Fruit fly (Drosophila melanogaster) whole organism, embryonic: ENCODE measurements around the gene CG12728.

ENCODE experiments used
- Adf1 ChIP-seq: fragments of 200-800 bp; sonication (Bioruptor generic); IDR thresholded peaks from 2 replicates; pipeline ENCODE4 v1.3.6; 2022; ENCODE audit warnings: missing biosample characterization, missing genetic modification characterization
- B-H2 ChIP-seq: fragments of 200-800 bp; sonication (Bioruptor generic); optimal IDR thresholded peaks from 2 replicates; lab custom pipeline; 2018; ENCODE audit warnings: missing biosample characterization, mild to moderate bottlenecking, missing genetic modification characterization
- CG10462 ChIP-seq: fragments of 200-800 bp; sonication (Bioruptor generic); optimal IDR thresholded peaks from 2 replicates; lab custom pipeline; 2016; ENCODE audit warnings: missing biosample characterization, missing genetic modification characterization
- CG14014 ChIP-seq: fragments of 200-800 bp; sonication (Bioruptor generic); IDR thresholded peaks from 2 replicates; pipeline ENCODE4 v1.3.6; 2022; ENCODE audit warnings: missing biosample characterization, missing genetic modification characterization
- CG15479 ChIP-seq: fragments of 200-800 bp; sonication (Bioruptor generic); optimal IDR thresholded peaks from 3 replicates; lab custom pipeline; 2019; ENCODE audit warnings: missing biosample characterization, mild to moderate bottlenecking, missing genetic modification characterization, moderate library complexity
- CG16813 ChIP-seq: fragments of 200-800 bp; sonication (Bioruptor generic); IDR thresholded peaks from 3 replicates; pipeline ENCODE4 v1.3.6; 2022; ENCODE audit warnings: missing biosample characterization, missing genetic modification characterization; ENCODE audit not compliant: partially characterized antibody
- CG16863 ChIP-seq: fragments of 200-800 bp; sonication (Bioruptor generic); optimal IDR thresholded peaks from 3 replicates; lab custom pipeline; 2016; ENCODE audit warnings: missing biosample characterization, missing genetic modification characterization
- CG17361 ChIP-seq: fragments of 200-800 bp; sonication (Bioruptor generic); IDR thresholded peaks from 3 replicates; pipeline ENCODE4 v1.3.6; 2022; ENCODE audit warnings: missing biosample characterization, missing genetic modification characterization
- CG17802 ChIP-seq: fragments of 200-800 bp; sonication (Bioruptor generic); optimal IDR thresholded peaks from 2 replicates; lab custom pipeline; 2018; ENCODE audit warnings: missing biosample characterization, mild to moderate bottlenecking, missing genetic modification characterization, moderate library complexity
- CG2129 ChIP-seq: fragments of 200-800 bp; sonication (Bioruptor generic); IDR thresholded peaks from 2 replicates; pipeline ENCODE4 v1.3.6; 2022; ENCODE audit warnings: missing biosample characterization, missing genetic modification characterization; ENCODE audit not compliant: partially characterized antibody
- CG2875 ChIP-seq: fragments of 200-800 bp; sonication (Bioruptor generic); optimal IDR thresholded peaks from 2 replicates; lab custom pipeline; 2017; ENCODE audit warnings: missing biosample characterization, mild to moderate bottlenecking, missing genetic modification characterization, missing genetic modification reagents
- CG30020 ChIP-seq: fragments of 200-800 bp; optimal IDR thresholded peaks from 2 replicates; lab custom pipeline; 2019; ENCODE audit warnings: missing biosample characterization, mild to moderate bottlenecking, missing genetic modification characterization, moderate library complexity
- CG3065 ChIP-seq: fragments of 200-800 bp; sonication (Bioruptor generic); optimal IDR thresholded peaks from 2 replicates; lab custom pipeline; 2016; ENCODE audit warnings: missing biosample characterization, missing genetic modification characterization
- CG31388 ChIP-seq: fragments of 200-800 bp; sonication (Bioruptor generic); optimal IDR thresholded peaks from 2 replicates; lab custom pipeline; 2016; ENCODE audit warnings: missing biosample characterization, missing genetic modification characterization
- CG34376 ChIP-seq: fragments of 200-800 bp; sonication (Bioruptor generic); optimal IDR thresholded peaks from 2 replicates; lab custom pipeline; 2018; ENCODE audit warnings: missing biosample characterization, mild to moderate bottlenecking, missing genetic modification characterization
- CG43689 ChIP-seq: fragments of 200-800 bp; sonication (Bioruptor generic); IDR thresholded peaks from 2 replicates; pipeline ENCODE4 v1.3.6; 2022; ENCODE audit warnings: missing biosample characterization, missing genetic modification characterization
- CG4730 ChIP-seq: fragments of 200-800 bp; sonication (Bioruptor generic); IDR thresholded peaks from 2 replicates; pipeline ENCODE4 v1.3.6; 2022; ENCODE audit warnings: missing biosample characterization, missing genetic modification characterization
- CG4820 ChIP-seq: fragments of 200-800 bp; sonication (Bioruptor generic); optimal IDR thresholded peaks from 3 replicates; lab custom pipeline; 2016; ENCODE audit warnings: missing biosample characterization, missing genetic modification characterization
- CHES-1-like ChIP-seq: fragments of 200-800 bp; sonication (Bioruptor generic); optimal IDR thresholded peaks from 2 replicates; lab custom pipeline; 2016; ENCODE audit warnings: missing biosample characterization, missing genetic modification characterization
- CTCF ChIP-seq: fragments of 200-800 bp; sonication (Bioruptor generic); optimal IDR thresholded peaks from 2 replicates; lab custom pipeline; 2017; ENCODE audit warnings: missing biosample characterization, mild to moderate bottlenecking, missing genetic modification characterization, moderate library complexity
- D19A ChIP-seq: fragments of 200-800 bp; optimal IDR thresholded peaks from 3 replicates; lab custom pipeline; 2019; ENCODE audit warnings: missing biosample characterization, mild to moderate bottlenecking, missing genetic modification characterization, moderate library complexity
- Dfd ChIP-seq, 2 experiments: fragments of >200 bp; optimal IDR thresholded peaks; 2 replicates each; lab custom pipeline; 2017; ENCODE audit warnings: missing biosample characterization in 2 of 2, missing genetic modification characterization in 2 of 2
- Doc3 ChIP-seq: fragments of 200-800 bp; sonication (Bioruptor generic); IDR thresholded peaks from 3 replicates; pipeline ENCODE4 v1.3.6; 2022; ENCODE audit warnings: missing biosample characterization, missing genetic modification characterization; ENCODE audit not compliant: partially characterized antibody
- Fer1 ChIP-seq: fragments of 200-800 bp; sonication (Bioruptor generic); optimal IDR thresholded peaks from 2 replicates; lab custom pipeline; 2017; ENCODE audit warnings: missing biosample characterization, mild to moderate bottlenecking, missing genetic modification characterization
- Fer3 ChIP-seq: fragments of 200-800 bp; sonication (Bioruptor generic); optimal IDR thresholded peaks from 2 replicates; lab custom pipeline; 2018; ENCODE audit warnings: missing biosample characterization, mild to moderate bottlenecking, missing genetic modification characterization, moderate library complexity
- GATAe ChIP-seq: fragments of 200-800 bp; sonication (Bioruptor generic); conservative IDR thresholded peaks from 2 replicates; pipeline ENCODE4 v1.3.6; 2022; ENCODE audit warnings: missing biosample characterization, missing genetic modification characterization
- H15 ChIP-seq: fragments of 200-800 bp; sonication (Bioruptor generic); IDR thresholded peaks from 3 replicates; pipeline ENCODE4 v1.3.6; 2022; ENCODE audit warnings: missing biosample characterization, missing genetic modification characterization
- HmgD ChIP-seq: fragments of 200-800 bp; sonication (Bioruptor generic); optimal IDR thresholded peaks from 3 replicates; lab custom pipeline; 2016; ENCODE audit warnings: missing biosample characterization, missing genetic modification characterization
- Hr39 ChIP-seq: fragments of >200 bp; optimal IDR thresholded peaks from 2 replicates; lab custom pipeline; 2017
- Jarid2 ChIP-seq: fragments of 200-800 bp; sonication (Bioruptor generic); optimal IDR thresholded peaks from 3 replicates; lab custom pipeline; 2017; ENCODE audit warnings: mild to moderate bottlenecking, missing biosample characterization, missing genetic modification reagents, missing genetic modification characterization
- Lpt ChIP-seq: fragments of >200 bp; optimal IDR thresholded peaks from 2 replicates; lab custom pipeline; 2018; ENCODE audit warnings: missing biosample characterization, missing genetic modification characterization
- Nf-YA ChIP-seq: fragments of 200-800 bp; sonication (Bioruptor generic); IDR thresholded peaks from 2 replicates; pipeline ENCODE4 v1.3.6; 2022; ENCODE audit warnings: missing biosample characterization, missing genetic modification characterization
- Oaz ChIP-seq: fragments of 200-800 bp; sonication (Bioruptor generic); IDR thresholded peaks from 2 replicates; pipeline ENCODE4 v1.3.6; 2022; ENCODE audit warnings: missing biosample characterization, missing genetic modification characterization
- Sox102F ChIP-seq: fragments of 200-800 bp; sonication (Bioruptor generic); optimal IDR thresholded peaks from 2 replicates; lab custom pipeline; 2018; ENCODE audit warnings: missing biosample characterization, mild to moderate bottlenecking, missing genetic modification characterization, moderate library complexity
- amos ChIP-seq: fragments of 200-800 bp; sonication (Bioruptor generic); IDR thresholded peaks from 2 replicates; pipeline ENCODE4 v1.3.6; 2022; ENCODE audit warnings: missing biosample characterization, missing genetic modification characterization; ENCODE audit not compliant: partially characterized antibody
- dysf ChIP-seq: fragments of 200-800 bp; sonication (Bioruptor generic); IDR thresholded peaks from 3 replicates; pipeline ENCODE4 v1.3.6; 2022; ENCODE audit warnings: missing biosample characterization, missing genetic modification characterization
- fd3F ChIP-seq: fragments of 200-800 bp; sonication (Bioruptor generic); optimal IDR thresholded peaks from 2 replicates; lab custom pipeline; 2018; ENCODE audit warnings: missing biosample characterization, mild to moderate bottlenecking, missing genetic modification characterization, moderate library complexity
- lilli ChIP-seq: fragments of 200-800 bp; sonication (Bioruptor generic); optimal IDR thresholded peaks from 3 replicates; lab custom pipeline; 2016; ENCODE audit warnings: missing biosample characterization, missing genetic modification characterization
- lov ChIP-seq, 2 experiments: fragments of 200-800 bp in 1 of 2; fragments of >200 bp in 1 of 2; sonication (Bioruptor generic) in 1 of 2; IDR thresholded peaks in 1 of 2; optimal IDR thresholded peaks in 1 of 2; 2 replicates in 1 of 2; 3 replicates in 1 of 2; pipeline versions ENCODE4 v1.3.6 to Lab custom; 2017 to 2022; ENCODE audit warnings: missing biosample characterization in 1 of 2, missing genetic modification characterization in 1 of 2
- mirr ChIP-seq: fragments of 200-800 bp; sonication (Bioruptor generic); optimal IDR thresholded peaks from 3 replicates; lab custom pipeline; 2018; ENCODE audit warnings: missing biosample characterization, mild to moderate bottlenecking, missing genetic modification characterization
- prd ChIP-seq, 3 experiments: fragments of >200 bp in 2 of 3; fragments of 200-800 bp in 1 of 3; sonication (Bioruptor generic) in 1 of 3; optimal IDR thresholded peaks in 2 of 3; IDR thresholded peaks in 1 of 3; 2 replicates in 2 of 3; 3 replicates in 1 of 3; pipeline versions ENCODE4 v1.3.6 to Lab custom; 2017 to 2022; ENCODE audit warnings: missing biosample characterization in 1 of 3, missing genetic modification characterization in 1 of 3
- shn ChIP-seq: fragments of 200-800 bp; sonication (Bioruptor generic); optimal IDR thresholded peaks from 3 replicates; lab custom pipeline; 2016; ENCODE audit warnings: missing biosample characterization, missing genetic modification characterization
- slou ChIP-seq: fragments of 200-800 bp; sonication (Bioruptor generic); optimal IDR thresholded peaks from 3 replicates; lab custom pipeline; 2016; ENCODE audit warnings: missing biosample characterization, missing genetic modification characterization
- sna ChIP-seq: fragments of 200-800 bp; sonication (Bioruptor generic); IDR thresholded peaks from 2 replicates; pipeline ENCODE4 v1.3.6; 2022; ENCODE audit warnings: missing biosample characterization, missing genetic modification characterization; ENCODE audit not compliant: partially characterized antibody
- ttk ChIP-seq: fragments of 200-800 bp; sonication (Bioruptor generic); IDR thresholded peaks from 2 replicates; pipeline ENCODE4 v2.1.2; 2022; ENCODE audit warnings: missing biosample characterization, missing genetic modification characterization
- tup ChIP-seq: fragments of 200-800 bp; sonication (Bioruptor generic); optimal IDR thresholded peaks from 2 replicates; lab custom pipeline; 2016; ENCODE audit warnings: missing biosample characterization, mild to moderate bottlenecking, missing genetic modification characterization, moderate library complexity
- wdn ChIP-seq: fragments of 200-800 bp; sonication (Bioruptor generic); IDR thresholded peaks from 2 replicates; pipeline ENCODE4 v1.3.6; 2022; ENCODE audit warnings: missing biosample characterization, missing genetic modification characterization
- z ChIP-seq: fragments of 200-800 bp; sonication (Bioruptor generic); IDR thresholded peaks from 3 replicates; pipeline ENCODE4 v1.3.6; 2022; ENCODE audit warnings: missing biosample characterization, missing genetic modification characterization

Gene CG12728

DNA sequence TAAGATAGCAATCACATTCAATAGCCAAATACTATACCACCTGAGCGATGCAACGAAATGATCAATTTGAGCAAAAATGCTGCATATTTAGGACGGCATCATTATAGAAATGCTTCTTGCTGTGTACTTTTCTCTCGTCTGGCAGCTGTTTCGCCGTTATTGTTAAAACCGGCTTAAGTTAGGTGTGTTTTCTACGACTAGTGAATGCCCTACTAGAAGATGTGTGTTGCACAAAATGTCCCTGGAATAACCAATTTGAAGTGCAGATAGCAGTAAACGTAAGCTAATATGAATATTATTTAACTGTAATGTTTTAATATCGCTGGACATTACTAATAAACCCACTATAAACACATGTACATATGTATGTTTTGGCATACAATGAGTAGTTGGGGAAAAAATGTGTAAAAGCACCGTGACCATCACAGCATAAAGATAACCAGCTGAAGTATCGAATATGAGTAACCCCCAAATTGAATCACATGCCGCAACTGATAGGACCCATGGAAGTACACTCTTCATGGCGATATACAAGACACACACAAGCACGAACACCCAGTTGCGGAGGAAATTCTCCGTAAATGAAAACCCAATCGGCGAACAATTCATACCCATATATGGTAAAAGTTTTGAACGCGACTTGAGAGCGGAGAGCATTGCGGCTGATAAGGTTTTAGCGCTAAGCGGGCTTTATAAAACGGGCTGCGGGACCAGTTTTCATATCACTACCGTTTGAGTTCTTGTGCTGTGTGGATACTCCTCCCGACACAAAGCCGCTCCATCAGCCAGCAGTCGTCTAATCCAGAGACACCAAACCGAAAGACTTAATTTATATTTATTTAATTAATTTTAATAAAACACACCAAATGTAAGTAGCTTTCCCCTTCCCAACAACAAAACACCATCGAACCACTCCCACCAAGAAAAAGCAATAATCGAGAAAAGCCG lies 42.0 kb upstream of the CG12728 start, which contains the start of gene Act5C (continued):
- TF ChIP-seq CHES-1-like (GFP tag; lab: Kevin White, UChicago) (peak; percentile 94), shn (GFP tag; lab: Kevin White, UChicago) (peak; percentile 92), sna (no peak), CG4820 (peak; percentile 92), Fer1 (GFP tag; lab: Kevin White, UChicago) (peak; percentile 89), lilli (GFP tag; lab: Kevin White, UChicago) (peak; percentile 96), H15 (peak; percentile 88), CG14014 (GFP tag; lab: Robert Waterston, UW) (peak; percentile 94), Jarid2 (peak; percentile 77), fd3F (peak; percentile 79), Nf-YA (peak; percentile 86), GATAe (peak; percentile 13; the same call in 1 of the 2 replicates), Fer3 (tag; lab: Kevin White, UChicago) (peak; percentile 93), CG4730 (GFP tag; lab: Robert Waterston, UW) (peak; percentile 88), prd (optimal IDR thresholded peaks at IDR 0.05; lab: Kevin White, UChicago) (no peak), prd (GFP tag; IDR thresholded peaks at IDR 0.05; lab: Robert Waterston, UW) (peak; percentile 95), D19A (tag; lab: Kevin White, UChicago) (peak; percentile 100), CG16863 (peak; percentile 95), CG3065 (GFP tag; lab: Kevin White, UChicago) (peak; percentile 85), CG31388 (GFP tag; lab: Kevin White, UChicago) (peak; percentile 74), ttk (GFP tag; lab: Robert Waterston, UW) (peak; percentile 90), Doc3 (GFP tag; lab: Robert Waterston, UW) (no peak), CG2875 (GFP tag; lab: Kevin White, UChicago) (peak; percentile 90), CG15479 (GFP tag; lab: Kevin White, UChicago) (peak; percentile 70), Adf1 (GFP tag; lab: Robert Waterston, UW) (peak; percentile 58), lov (optimal IDR thresholded peaks at IDR 0.05; lab: Kevin White, UChicago) (no peak), lov (GFP tag; IDR thresholded peaks at IDR 0.05; lab: Robert Waterston, UW) (peak; percentile 94), CG10462 (GFP tag; lab: Kevin White, UChicago) (peak; percentile 92), CG16813 (GFP tag; lab: Robert Waterston, UW) (no peak), B-H2 (no peak), tup (GFP tag; lab: Kevin White, UChicago) (peak; percentile 83), Hr39 (lab: Kevin White, UChicago) (no peak), Oaz (peak; percentile 65), slou (GFP tag; lab: Kevin White, UChicago) (peak; percentile 82), CG34376 (GFP tag; lab: Kevin White, UChicago) (peak; percentile 75), CG17802 (tag; lab: Kevin White, UChicago) (peak; percentile 88), dysf (GFP tag; lab: Robert Waterston, UW) (peak; percentile 95), Lpt (GFP tag; lab: Kevin White, UChicago) (no peak), Dfd (GFP tag; optimal IDR thresholded peaks at IDR 0.05; lab: Kevin White, UChicago) (no peak), CG30020 (tag; lab: Kevin White, UChicago) (peak; percentile 62), CG43689 (GFP tag; lab: Robert Waterston, UW) (peak; percentile 82), wdn (GFP tag; lab: Robert Waterston, UW) (peak; percentile 88), CG2129 (GFP tag; lab: Robert Waterston, UW) (no peak), CTCF (GFP tag; lab: Kevin White, UChicago) (peak; percentile 47), amos (GFP tag; lab: Robert Waterston, UW) (0 out of 2 replicates have a peak, but pooled peaks have one; percentile 5), Sox102F (peak; percentile 94), z (GFP tag; lab: Robert Waterston, UW) (peak; percentile 50; the same call in 1 of the 3 replicates), mirr (peak; percentile 77), CG17361 (GFP tag; lab: Robert Waterston, UW) (peak; percentile 97), HmgD (peak; percentile 91)
